Worm (Caenorhabditis elegans): ENCODE results near the gene F23H12.10.
"Not testable (repeated sequence)": the region's sequence is repeated elsewhere in the genome, so short reads cannot be mapped to it uniquely, and the experiment has no call there.

F23H12.10 gene

DNA sequence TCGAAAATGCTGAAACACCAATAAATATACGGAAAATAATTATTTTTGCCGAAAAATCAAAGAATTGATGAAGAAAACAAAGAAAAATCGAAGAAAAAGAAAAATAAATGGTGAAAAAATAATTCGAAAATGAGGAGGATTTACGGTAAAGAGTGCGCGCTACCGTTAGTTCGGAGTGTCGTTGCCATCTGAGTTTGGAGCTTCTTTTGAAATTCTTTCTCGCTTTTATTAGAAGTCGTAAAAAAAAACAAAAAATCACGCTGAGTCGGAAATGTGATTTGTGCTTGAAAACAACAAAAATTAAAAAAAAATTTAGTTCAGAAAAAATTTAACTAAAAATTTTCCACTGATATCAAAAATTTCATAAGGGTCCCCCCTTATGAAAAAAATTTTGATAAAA lies at the start of gene F23H12.10:
TSS of gene F23H12.10 (minus strand) at position 12 of the 400 bp plus-strand sequence.
- TF ChIP-seq scrt-1 (GFP tag; IDR thresholded peaks at IDR 0.05); ama-1 (optimal IDR thresholded peaks at IDR 0.05); ceh-13 (GFP tag; optimal IDR thresholded peaks at IDR 0.05): not testable (repeated sequence)

DNA sequence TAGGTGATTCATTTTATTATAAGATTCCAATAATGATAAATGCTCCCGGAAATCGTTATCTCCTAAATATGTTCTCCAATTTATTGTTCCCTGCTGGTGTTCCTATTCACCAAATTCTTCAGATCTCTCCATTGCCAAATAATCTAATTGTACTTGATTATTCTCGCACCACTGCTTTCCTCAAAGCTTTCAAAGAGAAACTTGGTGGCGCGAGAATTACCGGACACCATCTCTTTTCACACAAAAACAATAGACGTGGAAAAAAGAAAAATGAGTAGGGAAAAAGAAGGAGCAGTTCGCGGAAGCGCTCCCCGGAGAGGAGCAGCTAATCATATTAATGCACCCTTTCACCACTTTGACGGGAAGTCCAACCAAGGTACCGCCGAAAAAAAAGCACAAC lies 47.3 kb upstream of the F23H12.10 start:
- TF ChIP-seq B0310.2 (tag; optimal IDR thresholded peaks at IDR 0.05) (no peak), ceh-36 (tag; optimal IDR thresholded peaks at IDR 0.05) (no peak), hmg-4 (GFP tag; optimal IDR thresholded peaks at IDR 0.05) (no peak), ets-7 (tag; optimal IDR thresholded peaks at IDR 0.05) (no peak), hmbx-1 (tag; optimal IDR thresholded peaks at IDR 0.05) (no peak), hnd-1 (tag; optimal IDR thresholded peaks at IDR 0.05) (no peak), F13C5.2 (tag; optimal IDR thresholded peaks at IDR 0.05) (no peak), sea-1 (GFP tag; conservative IDR thresholded peaks at IDR 0.05) (no peak), scrt-1 (GFP tag; IDR thresholded peaks at IDR 0.05) (no peak), ceh-13 (GFP tag; optimal IDR thresholded peaks at IDR 0.05) (no peak), aly-1 (tag; optimal IDR thresholded peaks at IDR 0.05) (no peak), tra-4 (tag; optimal IDR thresholded peaks at IDR 0.05) (no peak), ama-1 (optimal IDR thresholded peaks at IDR 0.05) (no peak), tbx-37 (GFP tag; conservative IDR thresholded peaks at IDR 0.05) (no peak), tbx-11 (GFP tag; IDR thresholded peaks at IDR 0.05) (no peak)

DNA sequence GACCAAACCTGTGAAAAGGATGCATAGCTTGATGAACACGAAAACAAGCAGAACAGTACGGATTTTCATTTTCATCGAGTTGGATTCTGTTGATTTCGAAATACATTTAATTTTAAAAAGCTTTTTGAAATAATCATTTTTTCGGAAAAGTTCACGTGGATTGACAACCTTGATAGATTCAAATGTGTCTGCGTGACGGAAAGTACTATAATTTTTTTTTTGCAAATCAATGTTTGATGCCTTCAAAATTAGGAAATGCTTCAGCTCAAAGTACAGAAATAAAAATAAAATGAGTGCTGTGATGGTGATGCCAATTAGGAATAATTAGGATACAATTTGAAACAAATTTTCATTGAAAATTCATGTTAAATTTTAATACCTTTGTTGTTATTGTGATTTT lies 46.8 kb upstream of the F23H12.10 start, which contains the start of gene C54D10.4:
TSS of gene C54D10.4 (minus strand) at position 101 of the 400 bp plus-strand sequence.
- TF ChIP-seq ets-7 (tag; optimal IDR thresholded peaks at IDR 0.05) = no peak
- no peak for TF ChIP-seq ceh-13 (GFP tag; optimal IDR thresholded peaks at IDR 0.05)
- TF ChIP-seq flt-1 (GFP tag; IDR thresholded peaks at IDR 0.05) = no peak

DNA sequence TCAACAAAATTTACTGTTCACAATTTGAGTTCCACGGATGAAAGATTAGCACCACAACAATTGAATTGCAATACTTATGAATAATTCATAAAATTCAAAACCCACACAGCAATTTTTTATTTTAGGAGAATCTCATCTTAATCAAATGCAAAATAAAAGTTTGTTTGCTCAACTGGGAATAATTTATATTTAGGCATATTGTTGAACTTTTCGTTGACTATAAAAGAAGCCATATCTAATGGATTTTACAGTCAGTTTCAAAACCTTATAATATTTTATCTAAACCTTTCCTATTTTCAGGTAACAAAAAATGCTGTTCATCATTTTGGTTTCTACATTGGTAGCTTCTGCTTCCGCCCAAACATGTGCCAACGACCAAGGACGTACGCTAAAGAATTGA lies 44.2 kb upstream of the F23H12.10 start, which contains the start of gene C54D10.3:
TSS of gene C54D10.3 (plus strand) at position 301 of the 400 bp plus-strand sequence.
- TF ChIP-seq sea-1 (GFP tag; conservative IDR thresholded peaks at IDR 0.05) (no peak), hnd-1 (tag; optimal IDR thresholded peaks at IDR 0.05) (no peak)

DNA sequence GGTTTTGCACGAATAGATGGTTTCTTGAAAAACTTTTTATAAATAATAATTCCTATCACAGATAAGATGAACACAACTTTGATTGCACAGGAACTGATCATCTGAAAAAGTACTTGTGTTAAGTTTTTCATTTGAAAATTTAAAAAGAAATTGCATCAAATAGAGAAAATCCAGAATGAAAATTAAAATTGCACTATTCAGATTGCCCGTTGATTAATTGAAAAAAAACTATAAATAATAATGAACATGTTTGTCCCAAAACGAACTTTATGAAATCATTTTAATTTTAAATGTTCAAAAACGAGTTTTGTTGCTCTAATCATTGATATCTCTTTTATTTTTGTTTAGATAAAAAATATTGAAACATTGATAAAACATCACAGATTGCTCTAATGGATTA lies 43.2 kb upstream of the F23H12.10 start, which contains the start of gene cdr-3:
TSS of gene cdr-3 (minus strand) at position 101 of the 400 bp plus-strand sequence.
- no peak for TF ChIP-seq B0310.2 (tag; optimal IDR thresholded peaks at IDR 0.05)
- TF ChIP-seq aly-1 (tag; optimal IDR thresholded peaks at IDR 0.05) = no peak
- TF ChIP-seq F13C5.2 (tag; optimal IDR thresholded peaks at IDR 0.05) = no peak
- TF ChIP-seq flt-1 (GFP tag; IDR thresholded peaks at IDR 0.05) = no peak
- no peak for TF ChIP-seq ama-1 (optimal IDR thresholded peaks at IDR 0.05)
- no peak for TF ChIP-seq hnd-1 (tag; optimal IDR thresholded peaks at IDR 0.05)
- no peak for TF ChIP-seq ets-7 (tag; optimal IDR thresholded peaks at IDR 0.05)
- TF ChIP-seq pes-1 (GFP tag; IDR thresholded peaks at IDR 0.05) = no peak
- no peak for TF ChIP-seq ceh-36 (tag; optimal IDR thresholded peaks at IDR 0.05)

DNA sequence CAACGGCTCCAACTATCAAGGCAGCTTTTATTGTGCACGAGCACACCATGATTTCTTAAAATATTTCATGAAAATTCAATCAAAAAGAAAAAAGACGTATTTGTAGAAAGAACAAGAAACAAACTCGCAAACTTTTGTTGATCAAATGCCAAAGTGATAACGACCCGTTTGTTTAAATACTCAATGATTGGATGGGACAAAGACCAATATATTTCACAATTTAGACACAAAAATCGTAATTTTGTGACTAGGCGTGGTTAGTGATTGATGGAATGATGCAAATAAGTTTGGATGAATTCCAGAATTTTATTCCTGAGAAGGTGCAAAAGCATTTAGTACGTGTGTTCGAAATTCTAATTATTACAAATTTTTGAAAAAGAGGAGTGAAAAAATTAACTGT lies 41.6 kb upstream of the F23H12.10 start, which contains the start of gene cdr-2:
TSS of gene cdr-2 (minus strand) at position 54 of the 400 bp plus-strand sequence.
- TF ChIP-seq pes-1 (GFP tag; IDR thresholded peaks at IDR 0.05) = no peak
- TF ChIP-seq aly-1 (tag; optimal IDR thresholded peaks at IDR 0.05) = no peak
- no peak for TF ChIP-seq sea-1 (GFP tag; conservative IDR thresholded peaks at IDR 0.05)
- no peak for TF ChIP-seq ets-7 (tag; optimal IDR thresholded peaks at IDR 0.05)

DNA sequence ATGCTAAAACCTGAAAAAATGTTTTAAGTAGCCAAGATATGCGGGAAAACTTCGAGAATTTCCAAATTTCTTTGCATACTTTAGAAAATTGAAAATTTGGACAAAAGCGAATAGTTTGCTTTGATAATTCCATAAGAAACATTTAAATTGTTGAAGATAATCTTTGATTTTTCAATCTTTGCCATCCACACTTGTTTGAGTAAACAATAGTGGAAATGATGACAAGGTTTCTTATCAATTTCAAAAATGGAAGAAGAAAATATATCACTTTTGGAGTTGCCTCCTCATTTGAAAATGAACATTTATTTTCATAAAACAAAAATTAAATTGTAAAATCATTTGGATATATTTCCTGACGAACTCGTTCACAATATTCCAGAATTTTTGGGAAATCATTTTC lies 40.3 kb upstream of the F23H12.10 start:
- TF ChIP-seq F13C5.2 (tag; optimal IDR thresholded peaks at IDR 0.05) (no peak), tra-4 (tag; optimal IDR thresholded peaks at IDR 0.05) (no peak), tbx-37 (GFP tag; conservative IDR thresholded peaks at IDR 0.05) (no peak), ets-7 (tag; optimal IDR thresholded peaks at IDR 0.05) (no peak), sea-1 (GFP tag; conservative IDR thresholded peaks at IDR 0.05) (no peak), hnd-1 (tag; optimal IDR thresholded peaks at IDR 0.05) (no peak), ceh-13 (GFP tag; optimal IDR thresholded peaks at IDR 0.05) (no peak), hmg-4 (GFP tag; optimal IDR thresholded peaks at IDR 0.05) (no peak), pes-1 (GFP tag; IDR thresholded peaks at IDR 0.05) (no peak), hmbx-1 (tag; optimal IDR thresholded peaks at IDR 0.05) (no peak), scrt-1 (GFP tag; IDR thresholded peaks at IDR 0.05) (no peak), tbx-11 (GFP tag; IDR thresholded peaks at IDR 0.05) (no peak), ama-1 (optimal IDR thresholded peaks at IDR 0.05) (no peak), B0310.2 (tag; optimal IDR thresholded peaks at IDR 0.05) (no peak)

DNA sequence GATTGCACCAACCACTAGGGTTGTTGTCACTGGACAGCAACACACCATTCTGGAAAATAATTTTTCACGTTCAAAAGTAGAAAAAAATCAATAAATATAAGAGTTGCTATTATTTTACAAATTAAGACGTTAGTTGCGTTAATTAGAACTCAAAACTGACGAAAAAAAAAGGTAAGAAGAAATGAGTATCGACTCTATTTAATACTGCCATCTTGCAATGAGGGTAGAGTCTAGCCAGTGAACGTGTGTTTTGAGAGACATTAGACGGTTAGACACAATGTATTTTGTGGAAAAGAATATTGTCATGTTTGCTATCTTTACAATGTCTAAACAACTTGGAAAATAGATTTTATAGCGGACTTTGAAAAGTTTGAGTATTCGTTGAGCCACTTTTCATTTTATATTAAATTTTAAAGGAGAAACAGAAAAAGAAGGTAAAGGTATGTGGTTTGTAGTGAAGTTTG lies 39.6 kb upstream of the F23H12.10 start, which contains the start of gene cdr-6:
TSS of gene cdr-6 (minus strand) at position 51 of the 464 bp plus-strand sequence.
- TF ChIP-seq ets-7 (tag; optimal IDR thresholded peaks at IDR 0.05) = no peak
- no peak for TF ChIP-seq tbx-37 (GFP tag; conservative IDR thresholded peaks at IDR 0.05)
- no peak for TF ChIP-seq flt-1 (GFP tag; IDR thresholded peaks at IDR 0.05)
- no peak for TF ChIP-seq aly-1 (tag; optimal IDR thresholded peaks at IDR 0.05)
- no peak for TF ChIP-seq tbx-11 (GFP tag; IDR thresholded peaks at IDR 0.05)
- TF ChIP-seq pes-1 (GFP tag; IDR thresholded peaks at IDR 0.05) = no peak
- TF ChIP-seq sea-1 (GFP tag; conservative IDR thresholded peaks at IDR 0.05) = no peak
- TF ChIP-seq ama-1 (optimal IDR thresholded peaks at IDR 0.05) = no peak
- TF ChIP-seq scrt-1 (GFP tag; IDR thresholded peaks at IDR 0.05) = no peak
- TF ChIP-seq hmbx-1 (tag; optimal IDR thresholded peaks at IDR 0.05) = no peak
- no peak for TF ChIP-seq F13C5.2 (tag; optimal IDR thresholded peaks at IDR 0.05)
- TF ChIP-seq hnd-1 (tag; optimal IDR thresholded peaks at IDR 0.05) = no peak
- no peak for TF ChIP-seq B0310.2 (tag; optimal IDR thresholded peaks at IDR 0.05)
- no peak for TF ChIP-seq tra-4 (tag; optimal IDR thresholded peaks at IDR 0.05)
- TF ChIP-seq ceh-13 (GFP tag; optimal IDR thresholded peaks at IDR 0.05) = no peak
- no peak for TF ChIP-seq ceh-36 (tag; optimal IDR thresholded peaks at IDR 0.05)
- no peak for TF ChIP-seq hmg-4 (GFP tag; optimal IDR thresholded peaks at IDR 0.05)

Measured in whole organism, early embryonic.